Worm (Caenorhabditis elegans) whole organism, L2 larva: Measurements from ENCODE around the gene rnh-1.0.
A peak's percentile ranks its signal among the peaks of the same experiment; 100 is the strongest.

ENCODE experiments used
- C34F6.9 ChIP-seq: fragments of 150-350 bp; optimal IDR thresholded peaks from 2 replicates; lab custom pipeline; 2014; ENCODE audit warnings: missing biosample characterization, missing genetic modification characterization
- R02D3.7 ChIP-seq: fragments of 150-350 bp; optimal IDR thresholded peaks from 2 replicates; lab custom pipeline; 2014; ENCODE audit warnings: missing biosample characterization, missing genetic modification characterization
- alr-1 ChIP-seq: fragments of 150-350 bp; optimal IDR thresholded peaks from 2 replicates; lab custom pipeline; 2014; ENCODE audit warnings: missing biosample characterization, missing genetic modification characterization
- blmp-1 ChIP-seq: sonication (generic microtip); optimal IDR thresholded peaks from 2 replicates; lab custom pipeline; 2017; ENCODE audit warnings: missing genetic modification characterization, mild to moderate bottlenecking, missing compliant biosample characterization, antibody characterized with exemption, moderate library complexity; ENCODE audit not compliant: insufficient read depth
- ceh-16 ChIP-seq: fragments of 150-350 bp; optimal IDR thresholded peaks from 2 replicates; lab custom pipeline; 2014; ENCODE audit warnings: missing biosample characterization, missing genetic modification characterization
- ceh-82 ChIP-seq: fragments of 150-350 bp; optimal IDR thresholded peaks from 2 replicates; lab custom pipeline; 2014; ENCODE audit warnings: missing biosample characterization, missing genetic modification characterization
- crh-2 ChIP-seq: sonication (generic microtip); optimal IDR thresholded peaks from 2 replicates; lab custom pipeline; 2017; ENCODE audit warnings: missing biosample characterization, missing genetic modification characterization
- dmd-4 ChIP-seq: sonication (generic microtip); optimal IDR thresholded peaks from 2 replicates; lab custom pipeline; 2017; ENCODE audit warnings: missing biosample characterization, missing genetic modification characterization
- egl-27 ChIP-seq: sonication (generic microtip); optimal IDR thresholded peaks from 3 replicates; lab custom pipeline; 2017; ENCODE audit warnings: missing biosample characterization, missing genetic modification reagents, missing genetic modification characterization
- elt-1 ChIP-seq: fragments of 150-350 bp; optimal IDR thresholded peaks from 2 replicates; lab custom pipeline; 2014; ENCODE audit warnings: missing biosample characterization, missing genetic modification characterization
- elt-3 ChIP-seq: sonication (generic microtip); optimal IDR thresholded peaks from 2 replicates; lab custom pipeline; 2017; ENCODE audit warnings: missing biosample characterization, missing genetic modification characterization
- fos-1 ChIP-seq: fragments of 150-350 bp; optimal IDR thresholded peaks from 2 replicates; lab custom pipeline; 2014; ENCODE audit warnings: missing biosample characterization, missing genetic modification characterization
- lin-13 ChIP-seq: fragments of 150-350 bp; optimal IDR thresholded peaks from 2 replicates; lab custom pipeline; 2014; ENCODE audit warnings: missing biosample characterization, missing genetic modification reagents, missing genetic modification characterization
- lin-39 ChIP-seq: fragments of 150-350 bp; optimal IDR thresholded peaks from 2 replicates; lab custom pipeline; 2014; ENCODE audit warnings: missing biosample characterization, missing genetic modification reagents, missing genetic modification characterization
- lsy-2 ChIP-seq, 2 experiments: fragments of 150-350 bp in 1 of 2; sonication (generic microtip) in 1 of 2; optimal IDR thresholded peaks; 2 replicates each; lab custom pipeline; 2014 to 2017; ENCODE audit warnings: missing biosample characterization in 2 of 2, missing genetic modification characterization in 2 of 2
- mab-5 ChIP-seq: fragments of 150-350 bp; optimal IDR thresholded peaks from 2 replicates; lab custom pipeline; 2014; ENCODE audit warnings: missing biosample characterization, missing genetic modification characterization
- nhr-10 ChIP-seq: sonication (generic microtip); optimal IDR thresholded peaks from 2 replicates; lab custom pipeline; 2017; ENCODE audit warnings: missing biosample characterization, missing genetic modification characterization
- nhr-129 ChIP-seq: fragments of 150-350 bp; optimal IDR thresholded peaks from 2 replicates; lab custom pipeline; 2014; ENCODE audit warnings: missing biosample characterization, missing genetic modification characterization
- nhr-25 ChIP-seq: fragments of 150-350 bp; sonication (generic microtip); optimal IDR thresholded peaks from 3 replicates; lab custom pipeline; 2014; ENCODE audit warnings: missing biosample characterization, missing genetic modification characterization
- nhr-6 ChIP-seq: fragments of 150-350 bp; optimal IDR thresholded peaks from 2 replicates; lab custom pipeline; 2014; ENCODE audit warnings: missing biosample characterization, missing genetic modification characterization
- peb-1 ChIP-seq: fragments of 150-350 bp; optimal IDR thresholded peaks from 2 replicates; lab custom pipeline; 2014; ENCODE audit warnings: missing biosample characterization, missing genetic modification characterization
- sem-4 ChIP-seq: fragments of 150-350 bp; optimal IDR thresholded peaks from 2 replicates; lab custom pipeline; 2014; ENCODE audit warnings: missing biosample characterization, missing genetic modification reagents, missing genetic modification characterization
- skn-1 ChIP-seq: sonication (generic microtip); optimal IDR thresholded peaks from 2 replicates; lab custom pipeline; 2017; ENCODE audit warnings: missing biosample characterization, missing genetic modification characterization
- sma-3 ChIP-seq: sonication (generic microtip); optimal IDR thresholded peaks from 2 replicates; lab custom pipeline; 2016; ENCODE audit warnings: missing genetic modification reagents, missing genetic modification characterization, missing compliant biosample characterization
- sma-9 ChIP-seq, 2 experiments: fragments of 150-350 bp in 1 of 2; sonication (generic microtip) in 1 of 2; optimal IDR thresholded peaks; 2 replicates each; lab custom pipeline; 2014 to 2016; ENCODE audit warnings: missing genetic modification characterization in 2 of 2, mild to moderate bottlenecking in 1 of 2, missing biosample characterization in 1 of 2, missing compliant biosample characterization in 1 of 2, missing genetic modification reagents in 1 of 2, moderate library complexity in 1 of 2
- snpc-4 ChIP-seq: fragments of 150-350 bp; optimal IDR thresholded peaks from 2 replicates; lab custom pipeline; 2014; ENCODE audit warnings: missing biosample characterization, missing genetic modification characterization
- unc-55 ChIP-seq: fragments of 150-350 bp; sonication (generic microtip); optimal IDR thresholded peaks from 3 replicates; lab custom pipeline; 2014; ENCODE audit warnings: missing biosample characterization, missing genetic modification reagents, missing genetic modification characterization
- zag-1 ChIP-seq: fragments of 150-350 bp; optimal IDR thresholded peaks from 2 replicates; lab custom pipeline; 2014; ENCODE audit warnings: missing biosample characterization, missing genetic modification characterization
- ztf-1 ChIP-seq: fragments of 200-800 bp; sonication (Bioruptor generic); conservative IDR thresholded peaks from 2 replicates; pipeline ENCODE4 v1.3.6; 2022; ENCODE audit warnings: missing genetic modification characterization, missing compliant biosample characterization
- ztf-11 ChIP-seq: sonication (generic microtip); optimal IDR thresholded peaks from 2 replicates; lab custom pipeline; 2017; ENCODE audit warnings: missing biosample characterization, missing genetic modification characterization
- ztf-4 ChIP-seq: fragments of 150-350 bp; optimal IDR thresholded peaks from 2 replicates; lab custom pipeline; 2014; ENCODE audit warnings: missing biosample characterization, missing genetic modification characterization

The rnh-1.0 gene

DNA sequence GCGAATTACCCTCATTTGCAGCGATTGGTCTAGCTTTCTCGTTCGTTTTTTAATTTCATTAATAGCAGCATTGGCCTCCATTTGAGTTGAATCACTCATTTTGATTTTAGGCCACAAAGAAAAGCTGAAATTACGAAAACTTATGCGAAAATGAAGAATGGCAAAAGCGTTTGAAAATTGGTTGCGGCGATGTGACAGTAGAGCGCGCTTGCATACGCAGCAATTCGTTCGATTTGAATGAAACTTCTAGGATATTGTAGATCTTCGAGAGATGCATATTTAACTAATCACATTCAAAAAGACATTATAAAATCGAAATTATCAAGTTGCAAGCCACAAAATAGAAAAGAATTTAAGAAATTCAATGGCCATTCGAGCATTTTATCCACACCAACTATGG is 35.4 kb upstream of the rnh-1.0 start, which contains the start of gene ulp-2:
Gene ulp-2, minus strand, starts transcription at position 158 of the 400 bp plus-strand sequence.
- TF ChIP-seq lsy-2 (tag; optimal IDR thresholded peaks at IDR 0.05; lab: Kevin White, UChicago) (peak in 1 of 2 experiments; percentile 26), skn-1 (tag; lab: Kevin White, UChicago) (no peak), peb-1 (tag; lab: Kevin White, UChicago) (no peak), egl-27 (tag; lab: Kevin White, UChicago) (no peak), crh-2 (tag; lab: Kevin White, UChicago) (no peak), zag-1 (tag; lab: Kevin White, UChicago) (no peak), sma-9 (GFP tag; optimal IDR thresholded peaks at IDR 0.05; lab: Kevin White, UChicago) (no peak), sma-9 (tag; optimal IDR thresholded peaks at IDR 0.05; lab: Kevin White, UChicago) (no peak), unc-55 (peak; percentile 39), R02D3.7 (no peak), ceh-16 (tag; lab: Kevin White, UChicago) (no peak), nhr-10 (tag; lab: Kevin White, UChicago) (no peak), elt-1 (tag; lab: Kevin White, UChicago) (no peak), blmp-1 (tag; lab: Kevin White, UChicago) (no peak), alr-1 (tag; lab: Kevin White, UChicago) (no peak), nhr-129 (peak; percentile 58), ztf-11 (no peak), ceh-82 (tag; lab: Kevin White, UChicago) (no peak), lin-13 (GFP tag; lab: Kevin White, UChicago) (no peak), elt-3 (tag; lab: Kevin White, UChicago) (no peak), fos-1 (tag; lab: Kevin White, UChicago) (no peak), C34F6.9 (tag; lab: Kevin White, UChicago) (peak; percentile 46)

DNA sequence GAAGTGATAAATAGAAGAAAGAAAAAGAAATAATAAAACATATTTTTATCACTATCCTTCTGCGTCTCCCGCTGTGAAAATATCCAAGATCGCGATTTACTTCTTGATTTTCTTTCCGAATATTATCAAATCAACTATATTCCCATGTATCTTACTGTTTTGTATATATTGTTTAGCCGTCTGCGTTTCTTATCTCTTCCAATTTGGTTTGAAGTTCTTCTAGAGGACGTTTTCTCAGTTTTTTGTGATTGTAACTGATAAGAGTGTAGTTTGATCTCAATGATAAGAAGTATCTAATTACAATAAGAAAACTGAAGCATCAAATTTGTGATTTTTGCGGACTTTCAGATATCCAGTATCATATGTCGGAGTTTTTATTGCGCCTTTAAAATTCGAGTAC is 34.4 kb upstream of the rnh-1.0 start:
- TF ChIP-seq sma-3 (peak; percentile 19), snpc-4 (tag; lab: Kevin White, UChicago) (no peak), sma-9 (GFP tag; optimal IDR thresholded peaks at IDR 0.05; lab: Kevin White, UChicago) (peak; percentile 16), sma-9 (tag; optimal IDR thresholded peaks at IDR 0.05; lab: Kevin White, UChicago) (no peak), fos-1 (tag; lab: Kevin White, UChicago) (peak; percentile 42), nhr-25 (tag; lab: Kevin White, UChicago) (no peak)

DNA sequence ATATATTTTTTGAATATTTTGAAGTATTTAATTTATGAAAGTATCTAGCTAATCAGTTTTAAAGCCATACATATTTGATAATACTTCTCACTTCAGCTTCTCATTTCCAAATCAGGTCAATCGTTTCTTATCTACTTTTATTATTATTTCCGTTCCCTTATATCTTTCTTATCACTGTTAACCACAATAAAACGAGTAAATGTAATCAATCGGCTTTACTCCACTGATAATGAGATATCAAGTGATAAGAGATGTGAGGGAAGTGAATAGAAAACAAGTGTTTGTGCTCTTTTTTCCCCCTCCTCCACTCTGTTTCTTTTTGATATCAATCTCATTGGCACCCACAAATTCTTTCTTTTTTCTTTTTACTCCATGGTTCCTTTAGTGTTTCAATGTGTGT is 28.6 kb upstream of the rnh-1.0 start:
- TF ChIP-seq snpc-4 (tag; lab: Kevin White, UChicago), result no peak
- TF ChIP-seq lsy-2 (tag; optimal IDR thresholded peaks at IDR 0.05; lab: Kevin White, UChicago), result no peak

DNA sequence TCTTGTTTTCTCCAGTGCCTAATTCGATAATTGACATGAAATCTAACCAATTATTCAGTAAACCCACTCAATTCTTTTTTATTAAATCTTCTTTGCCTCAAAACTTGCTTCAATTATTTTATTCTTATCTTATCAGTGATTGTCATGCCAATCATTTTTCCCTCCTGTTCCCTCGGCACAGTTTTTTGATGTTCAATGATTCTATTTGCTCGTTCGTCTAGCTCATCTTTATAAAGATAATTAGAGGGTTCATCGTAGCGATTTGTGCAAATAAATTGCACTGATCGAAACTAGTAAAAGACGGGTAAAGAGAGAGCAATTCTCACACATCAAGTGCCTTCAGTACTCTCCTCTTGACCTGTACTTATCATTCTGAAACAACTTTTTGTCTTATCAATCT is 27.5 kb upstream of the rnh-1.0 start:
- peak; percentile 26 for TF ChIP-seq fos-1 (tag; lab: Kevin White, UChicago)
- no peak for TF ChIP-seq nhr-6 (tag; lab: Kevin White, UChicago)

DNA sequence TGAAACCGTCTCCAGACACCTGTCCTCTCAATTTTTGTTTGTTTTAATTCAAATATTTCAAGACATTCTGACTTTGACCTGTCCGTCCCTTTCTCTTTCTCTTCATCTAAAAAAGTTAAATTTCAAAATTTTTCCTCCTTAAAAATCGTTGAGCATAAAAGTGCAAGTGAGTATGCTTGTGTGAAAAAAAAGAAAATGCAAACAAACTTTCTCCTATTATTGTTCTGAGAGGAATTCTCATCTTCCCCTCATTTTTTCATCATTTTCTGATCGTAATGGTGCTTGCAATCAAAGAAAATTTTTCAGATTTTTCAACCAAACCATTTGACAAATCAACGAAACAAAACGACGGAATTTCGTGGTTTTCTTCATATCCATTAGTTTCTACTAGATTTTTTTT is 26.3 kb upstream of the rnh-1.0 start, which contains the start of gene shc-2:
Gene shc-2, plus strand, starts transcription at position 301 of the 400 bp plus-strand sequence.
- TF ChIP-seq elt-1 (tag; lab: Kevin White, UChicago), result no peak
- no peak for TF ChIP-seq lin-13 (GFP tag; lab: Kevin White, UChicago)
- no peak for TF ChIP-seq ztf-4 (tag; lab: Kevin White, UChicago)
- TF ChIP-seq dmd-4 (tag; lab: Kevin White, UChicago), result no peak
- no peak for TF ChIP-seq fos-1 (tag; lab: Kevin White, UChicago)
- no peak for TF ChIP-seq sem-4 (tag; lab: Kevin White, UChicago)
- TF ChIP-seq R02D3.7, result no peak
- no peak for TF ChIP-seq ztf-1
- TF ChIP-seq sma-9 (GFP tag; optimal IDR thresholded peaks at IDR 0.05; lab: Kevin White, UChicago), result no peak
- TF ChIP-seq sma-9 (tag; optimal IDR thresholded peaks at IDR 0.05; lab: Kevin White, UChicago), result no peak
- TF ChIP-seq egl-27 (tag; lab: Kevin White, UChicago), result no peak

DNA sequence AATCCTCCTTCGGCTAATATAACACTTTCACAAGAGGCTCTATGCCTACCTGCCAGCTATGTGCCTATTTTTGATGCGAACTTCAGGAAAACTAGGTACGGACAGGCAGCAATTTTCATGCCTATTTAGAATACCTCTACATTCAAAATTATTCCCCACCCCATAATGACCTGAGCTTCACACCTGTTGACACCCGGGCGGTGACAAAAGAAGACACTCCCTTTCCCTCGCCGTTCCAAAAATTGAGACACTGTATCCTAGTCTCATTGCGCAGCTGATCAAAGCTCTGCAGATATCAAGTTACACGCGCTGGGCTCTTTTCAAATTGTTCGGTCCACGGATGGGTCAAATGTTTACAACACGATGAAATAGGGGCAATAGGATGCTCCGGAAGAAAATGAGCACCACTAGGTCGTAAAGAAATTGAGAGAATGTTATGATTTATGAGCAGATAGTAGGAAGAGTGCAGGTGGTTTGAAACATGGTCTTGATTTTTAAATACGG is 20.6 kb upstream of the rnh-1.0 start:
- TF ChIP-seq lsy-2 (tag; optimal IDR thresholded peaks at IDR 0.05; lab: Kevin White, UChicago), result no peak
- no peak for TF ChIP-seq nhr-25 (tag; lab: Kevin White, UChicago)
- no peak for TF ChIP-seq ztf-1
- no peak for TF ChIP-seq C34F6.9 (tag; lab: Kevin White, UChicago)
- no peak for TF ChIP-seq mab-5 (tag; lab: Kevin White, UChicago)
- no peak for TF ChIP-seq lin-39
- no peak for TF ChIP-seq unc-55
- no peak for TF ChIP-seq fos-1 (tag; lab: Kevin White, UChicago)
